Worm (Caenorhabditis elegans) whole organism, mixed stage, embryonic: Measurements from ENCODE around the gene F22F7.11.

Experiments used
- elt-1 ChIP-seq: sonication (generic microtip); optimal IDR thresholded peaks from 2 replicates; lab custom pipeline; 2017; ENCODE audit warnings: missing genetic modification characterization, mild to moderate bottlenecking, missing compliant biosample characterization, antibody characterized with exemption, moderate library complexity, borderline replicate concordance; ENCODE audit not compliant: insufficient read depth
- elt-3 ChIP-seq: fragments of 150-350 bp; optimal IDR thresholded peaks from 2 replicates; lab custom pipeline; 2014; ENCODE audit warnings: missing biosample characterization, missing genetic modification characterization
- flh-1 ChIP-seq: fragments of 200-800 bp; sonication (Bioruptor generic); optimal IDR thresholded peaks from 2 replicates; lab custom pipeline; 2018; ENCODE audit warnings: mild to moderate bottlenecking, missing genetic modification characterization, moderate library complexity, missing compliant biosample characterization
- lin-32 ChIP-seq: fragments of 200-800 bp; sonication (Bioruptor generic); optimal IDR thresholded peaks from 2 replicates; lab custom pipeline; 2018; ENCODE audit warnings: mild to moderate bottlenecking, missing genetic modification characterization, missing compliant biosample characterization
- nhr-12 ChIP-seq: fragments of 150-350 bp; optimal IDR thresholded peaks from 2 replicates; lab custom pipeline; 2014; ENCODE audit warnings: missing biosample characterization, missing genetic modification characterization
- nhr-76 ChIP-seq: sonication (generic microtip); optimal IDR thresholded peaks from 2 replicates; lab custom pipeline; 2017; ENCODE audit warnings: missing biosample characterization, missing genetic modification characterization
- pha-4 ChIP-seq: fragments of 150-350 bp; optimal IDR thresholded peaks from 2 replicates; lab custom pipeline; 2018; ENCODE audit warnings: missing biosample characterization, missing genetic modification reagents, missing genetic modification characterization
- snpc-4 ChIP-seq: fragments of 150-350 bp; optimal IDR thresholded peaks from 2 replicates; lab custom pipeline; 2014; ENCODE audit warnings: missing biosample characterization, missing genetic modification characterization
- unc-39 ChIP-seq: fragments of 150-350 bp; optimal IDR thresholded peaks from 2 replicates; lab custom pipeline; 2014; ENCODE audit warnings: missing biosample characterization, missing genetic modification characterization
- unc-62 ChIP-seq: fragments of 150-350 bp; optimal IDR thresholded peaks from 2 replicates; lab custom pipeline; 2014; ENCODE audit warnings: missing biosample characterization, missing genetic modification reagents, missing genetic modification characterization
- ztf-11 ChIP-seq: fragments of 150-350 bp; optimal IDR thresholded peaks from 2 replicates; lab custom pipeline; 2014; ENCODE audit warnings: missing biosample characterization, missing genetic modification characterization

ce11 chrV:2133512-2133911, 13.9 kb downstream of the F22F7.11 start:
- no peak for TF ChIP-seq elt-3 (tag; lab: Kevin White, UChicago)
- no peak for TF ChIP-seq unc-62
- no peak for TF ChIP-seq elt-1 (tag; lab: Kevin White, UChicago)
- TF ChIP-seq pha-4 (tag; lab: Kevin White, UChicago): no peak
- no peak for TF ChIP-seq lin-32 (GFP tag; lab: Kevin White, UChicago)
- TF ChIP-seq snpc-4 (tag; lab: Kevin White, UChicago): no peak
- no peak for TF ChIP-seq ztf-11
- TF ChIP-seq unc-39 (tag; lab: Kevin White, UChicago): no peak
- no peak for TF ChIP-seq nhr-12
- no peak for TF ChIP-seq nhr-76
- TF ChIP-seq flh-1: no peak
